Worm (Caenorhabditis elegans) whole organism, L2 larva: ENCODE results near the gene bli-5.

Source experiments
- C34F6.9 ChIP-seq: fragments of 150-350 bp; optimal IDR thresholded peaks from 2 replicates; lab custom pipeline; 2014; ENCODE audit warnings: missing biosample characterization, missing genetic modification characterization
- F13H6.1 ChIP-seq: sonication (generic microtip); optimal IDR thresholded peaks from 2 replicates; lab custom pipeline; 2016; ENCODE audit warnings: missing genetic modification characterization, missing compliant biosample characterization
- R02D3.7 ChIP-seq: fragments of 150-350 bp; optimal IDR thresholded peaks from 2 replicates; lab custom pipeline; 2014; ENCODE audit warnings: missing biosample characterization, missing genetic modification characterization
- Y55F3AM.14 ChIP-seq: fragments of 200-800 bp; sonication (Bioruptor generic); optimal IDR thresholded peaks from 2 replicates; lab custom pipeline; 2018; ENCODE audit warnings: mild to moderate bottlenecking, missing genetic modification characterization, missing compliant biosample characterization
- ZK546.5 ChIP-seq: sonication (generic microtip); optimal IDR thresholded peaks from 2 replicates; lab custom pipeline; 2017; ENCODE audit warnings: missing biosample characterization, missing genetic modification characterization
- alr-1 ChIP-seq: fragments of 150-350 bp; optimal IDR thresholded peaks from 2 replicates; lab custom pipeline; 2014; ENCODE audit warnings: missing biosample characterization, missing genetic modification characterization
- aly-2 ChIP-seq: fragments of 150-350 bp; optimal IDR thresholded peaks from 2 replicates; lab custom pipeline; 2014; ENCODE audit warnings: missing biosample characterization, missing genetic modification characterization
- ama-1 ChIP-seq: fragments of 150-350 bp; optimal IDR thresholded peaks from 2 replicates; lab custom pipeline; 2018; ENCODE audit warnings: inconsistent platforms
- blmp-1 ChIP-seq: sonication (generic microtip); optimal IDR thresholded peaks from 2 replicates; lab custom pipeline; 2017; ENCODE audit warnings: missing genetic modification characterization, mild to moderate bottlenecking, missing compliant biosample characterization, antibody characterized with exemption, moderate library complexity; ENCODE audit not compliant: insufficient read depth
- ceh-16 ChIP-seq: fragments of 150-350 bp; optimal IDR thresholded peaks from 2 replicates; lab custom pipeline; 2014; ENCODE audit warnings: missing biosample characterization, missing genetic modification characterization
- ceh-82 ChIP-seq: fragments of 150-350 bp; optimal IDR thresholded peaks from 2 replicates; lab custom pipeline; 2014; ENCODE audit warnings: missing biosample characterization, missing genetic modification characterization
- crh-2 ChIP-seq: sonication (generic microtip); optimal IDR thresholded peaks from 2 replicates; lab custom pipeline; 2017; ENCODE audit warnings: missing biosample characterization, missing genetic modification characterization
- dmd-4 ChIP-seq: sonication (generic microtip); optimal IDR thresholded peaks from 2 replicates; lab custom pipeline; 2017; ENCODE audit warnings: missing biosample characterization, missing genetic modification characterization
- egl-27 ChIP-seq: sonication (generic microtip); optimal IDR thresholded peaks from 3 replicates; lab custom pipeline; 2017; ENCODE audit warnings: missing biosample characterization, missing genetic modification reagents, missing genetic modification characterization
- elt-1 ChIP-seq: fragments of 150-350 bp; optimal IDR thresholded peaks from 2 replicates; lab custom pipeline; 2014; ENCODE audit warnings: missing biosample characterization, missing genetic modification characterization
- elt-3 ChIP-seq: sonication (generic microtip); optimal IDR thresholded peaks from 2 replicates; lab custom pipeline; 2017; ENCODE audit warnings: missing biosample characterization, missing genetic modification characterization
- fos-1 ChIP-seq: fragments of 150-350 bp; optimal IDR thresholded peaks from 2 replicates; lab custom pipeline; 2014; ENCODE audit warnings: missing biosample characterization, missing genetic modification characterization
- gmeb-1 ChIP-seq: fragments of 150-350 bp; optimal IDR thresholded peaks from 2 replicates; lab custom pipeline; 2014; ENCODE audit warnings: missing biosample characterization, missing genetic modification characterization
- lin-11 ChIP-seq: fragments of 150-350 bp; sonication (generic microtip); optimal IDR thresholded peaks from 2 replicates; lab custom pipeline; 2014; ENCODE audit warnings: missing biosample characterization, missing genetic modification characterization, inconsistent platforms, mixed read lengths
- lin-13 ChIP-seq: fragments of 150-350 bp; optimal IDR thresholded peaks from 2 replicates; lab custom pipeline; 2014; ENCODE audit warnings: missing biosample characterization, missing genetic modification reagents, missing genetic modification characterization
- lin-39 ChIP-seq: fragments of 150-350 bp; optimal IDR thresholded peaks from 2 replicates; lab custom pipeline; 2014; ENCODE audit warnings: missing biosample characterization, missing genetic modification reagents, missing genetic modification characterization
- lsy-2 ChIP-seq, 2 experiments: fragments of 150-350 bp in 1 of 2; sonication (generic microtip) in 1 of 2; optimal IDR thresholded peaks; 2 replicates each; lab custom pipeline; 2014 to 2017; ENCODE audit warnings: missing biosample characterization in 2 of 2, missing genetic modification characterization in 2 of 2
- mab-5 ChIP-seq: fragments of 150-350 bp; optimal IDR thresholded peaks from 2 replicates; lab custom pipeline; 2014; ENCODE audit warnings: missing biosample characterization, missing genetic modification characterization
- mbf-1 ChIP-seq: sonication (generic microtip); optimal IDR thresholded peaks from 2 replicates; lab custom pipeline; 2017; ENCODE audit warnings: missing biosample characterization, missing genetic modification characterization
- mdl-1 ChIP-seq, 2 experiments: fragments of 150-350 bp in 1 of 2; sonication (generic microtip) in 1 of 2; optimal IDR thresholded peaks; 2 replicates each; lab custom pipeline; 2017; ENCODE audit warnings: missing biosample characterization in 2 of 2, missing genetic modification characterization in 2 of 2
- nhr-10 ChIP-seq: sonication (generic microtip); optimal IDR thresholded peaks from 2 replicates; lab custom pipeline; 2017; ENCODE audit warnings: missing biosample characterization, missing genetic modification characterization
- nhr-11 ChIP-seq: fragments of 150-350 bp; optimal IDR thresholded peaks from 2 replicates; lab custom pipeline; 2014; ENCODE audit warnings: missing biosample characterization, missing genetic modification characterization
- nhr-12 ChIP-seq: fragments of 150-350 bp; optimal IDR thresholded peaks from 2 replicates; lab custom pipeline; 2014; ENCODE audit warnings: missing biosample characterization, missing genetic modification characterization
- nhr-129 ChIP-seq: fragments of 150-350 bp; optimal IDR thresholded peaks from 2 replicates; lab custom pipeline; 2014; ENCODE audit warnings: missing biosample characterization, missing genetic modification characterization
- nhr-21 ChIP-seq: fragments of 150-350 bp; optimal IDR thresholded peaks from 2 replicates; lab custom pipeline; 2014; ENCODE audit warnings: missing biosample characterization, missing genetic modification characterization
- nhr-23 ChIP-seq: fragments of 150-350 bp; optimal IDR thresholded peaks from 2 replicates; lab custom pipeline; 2014; ENCODE audit warnings: missing biosample characterization, missing genetic modification reagents, missing genetic modification characterization
- nhr-237 ChIP-seq: fragments of 150-350 bp; optimal IDR thresholded peaks from 2 replicates; lab custom pipeline; 2014; ENCODE audit warnings: missing biosample characterization, missing genetic modification characterization
- nhr-25 ChIP-seq: fragments of 150-350 bp; sonication (generic microtip); optimal IDR thresholded peaks from 3 replicates; lab custom pipeline; 2014; ENCODE audit warnings: missing biosample characterization, missing genetic modification characterization
- nhr-6 ChIP-seq: fragments of 150-350 bp; optimal IDR thresholded peaks from 2 replicates; lab custom pipeline; 2014; ENCODE audit warnings: missing biosample characterization, missing genetic modification characterization
- nhr-77 ChIP-seq: fragments of 150-350 bp; optimal IDR thresholded peaks from 2 replicates; lab custom pipeline; 2014; ENCODE audit warnings: missing biosample characterization, missing genetic modification characterization
- peb-1 ChIP-seq: fragments of 150-350 bp; optimal IDR thresholded peaks from 2 replicates; lab custom pipeline; 2014; ENCODE audit warnings: missing biosample characterization, missing genetic modification characterization
- sem-4 ChIP-seq: fragments of 150-350 bp; optimal IDR thresholded peaks from 2 replicates; lab custom pipeline; 2014; ENCODE audit warnings: missing biosample characterization, missing genetic modification reagents, missing genetic modification characterization
- skn-1 ChIP-seq: sonication (generic microtip); optimal IDR thresholded peaks from 2 replicates; lab custom pipeline; 2017; ENCODE audit warnings: missing biosample characterization, missing genetic modification characterization
- sma-3 ChIP-seq: sonication (generic microtip); optimal IDR thresholded peaks from 2 replicates; lab custom pipeline; 2016; ENCODE audit warnings: missing genetic modification reagents, missing genetic modification characterization, missing compliant biosample characterization
- sma-9 ChIP-seq, 2 experiments: fragments of 150-350 bp in 1 of 2; sonication (generic microtip) in 1 of 2; optimal IDR thresholded peaks; 2 replicates each; lab custom pipeline; 2014 to 2016; ENCODE audit warnings: missing genetic modification characterization in 2 of 2, mild to moderate bottlenecking in 1 of 2, missing biosample characterization in 1 of 2, missing compliant biosample characterization in 1 of 2, missing genetic modification reagents in 1 of 2, moderate library complexity in 1 of 2
- snpc-4 ChIP-seq: fragments of 150-350 bp; optimal IDR thresholded peaks from 2 replicates; lab custom pipeline; 2014; ENCODE audit warnings: missing biosample characterization, missing genetic modification characterization
- unc-39 ChIP-seq: fragments of 150-350 bp; optimal IDR thresholded peaks from 2 replicates; lab custom pipeline; 2014; ENCODE audit warnings: missing biosample characterization, missing genetic modification characterization
- unc-55 ChIP-seq: fragments of 150-350 bp; sonication (generic microtip); optimal IDR thresholded peaks from 3 replicates; lab custom pipeline; 2014; ENCODE audit warnings: missing biosample characterization, missing genetic modification reagents, missing genetic modification characterization
- unc-62 ChIP-seq: fragments of 150-350 bp; optimal IDR thresholded peaks from 2 replicates; lab custom pipeline; 2014; ENCODE audit warnings: missing biosample characterization, missing genetic modification reagents, missing genetic modification characterization
- zag-1 ChIP-seq: fragments of 150-350 bp; optimal IDR thresholded peaks from 2 replicates; lab custom pipeline; 2014; ENCODE audit warnings: missing biosample characterization, missing genetic modification characterization
- ztf-1 ChIP-seq: fragments of 200-800 bp; sonication (Bioruptor generic); conservative IDR thresholded peaks from 2 replicates; pipeline ENCODE4 v1.3.6; 2022; ENCODE audit warnings: missing genetic modification characterization, missing compliant biosample characterization
- ztf-11 ChIP-seq: sonication (generic microtip); optimal IDR thresholded peaks from 2 replicates; lab custom pipeline; 2017; ENCODE audit warnings: missing biosample characterization, missing genetic modification characterization
- ztf-4 ChIP-seq: fragments of 150-350 bp; optimal IDR thresholded peaks from 2 replicates; lab custom pipeline; 2014; ENCODE audit warnings: missing biosample characterization, missing genetic modification characterization

bli-5 gene

DNA sequence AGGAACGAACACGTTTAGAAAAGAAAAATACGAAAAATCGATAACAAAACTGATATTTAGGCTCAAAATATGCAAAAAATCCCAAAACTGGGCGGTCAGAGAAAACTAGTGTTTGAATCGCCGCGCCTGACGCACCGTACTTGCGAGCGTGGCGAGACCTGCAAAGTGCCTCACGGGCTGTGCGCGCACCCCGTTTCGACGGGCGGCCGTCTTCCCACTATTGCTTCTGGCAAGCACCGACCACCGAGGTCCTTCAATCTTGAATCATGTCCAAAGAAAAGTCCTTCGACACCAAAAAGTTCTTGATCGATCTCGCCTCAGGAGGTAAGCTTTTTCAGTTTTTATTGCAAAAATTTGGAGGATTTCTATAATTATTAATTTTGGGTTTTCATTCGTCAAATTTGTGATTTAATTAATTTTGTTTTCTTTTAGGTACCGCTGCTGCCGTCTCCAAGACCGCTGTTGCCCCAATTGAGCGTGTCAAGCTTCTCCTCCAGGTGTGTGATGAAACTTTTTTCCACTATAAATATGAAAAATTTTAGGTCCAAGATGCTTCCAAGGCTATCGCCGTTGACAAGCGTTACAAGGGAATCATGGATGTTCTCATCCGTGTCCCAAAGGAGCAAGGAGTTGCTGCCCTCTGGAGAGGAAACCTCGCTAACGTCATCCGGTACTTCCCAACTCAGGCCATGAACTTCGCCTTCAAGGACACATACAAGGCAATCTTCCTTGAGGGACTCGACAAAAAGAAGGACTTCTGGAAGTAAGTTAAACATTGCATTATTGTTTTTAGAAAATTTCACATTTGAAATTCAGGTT, 33.6 kb upstream of the bli-5 start, which contains the start of gene ant-1.1:
ant-1.1 (plus strand) TSS at position 199 of the 819 bp plus-strand sequence.
- TF ChIP-seq dmd-4 (tag; lab: Kevin White, UChicago) = no peak
- TF ChIP-seq unc-39 (tag; lab: Kevin White, UChicago) = no peak
- TF ChIP-seq ceh-82 (tag; lab: Kevin White, UChicago) = peak; percentile 88
- peak; percentile 44 for TF ChIP-seq nhr-10
- no peak for TF ChIP-seq elt-1
- peak; percentile 68 for TF ChIP-seq blmp-1
- TF ChIP-seq ceh-16 = peak; percentile 95
- no peak for TF ChIP-seq mbf-1
- TF ChIP-seq lin-11 = peak; percentile 97
- peak; percentile 99 for TF ChIP-seq ZK546.5
- TF ChIP-seq peb-1 = no peak
- no peak for TF ChIP-seq nhr-12
- TF ChIP-seq C34F6.9 (tag; lab: Kevin White, UChicago) = peak; percentile 89
- peak; percentile 99 for TF ChIP-seq lsy-2 (tag; optimal IDR thresholded peaks at IDR 0.05; lab: Kevin White, UChicago)
- peak; percentile 81 for TF ChIP-seq snpc-4 (tag; lab: Kevin White, UChicago)
- no peak for TF ChIP-seq R02D3.7 (tag; lab: Kevin White, UChicago)
- peak; percentile 92 for TF ChIP-seq ama-1
- TF ChIP-seq nhr-23 (tag; lab: Kevin White, UChicago) = no peak
- peak in 1 of 2 experiments; percentile 30 for TF ChIP-seq mdl-1 (tag; optimal IDR thresholded peaks at IDR 0.05; lab: Kevin White, UChicago)
- peak; percentile 97 for TF ChIP-seq gmeb-1
- TF ChIP-seq ztf-11 (tag; lab: Kevin White, UChicago) = no peak
- peak; percentile 96 for TF ChIP-seq lin-13 (GFP tag; lab: Kevin White, UChicago)
- no peak for TF ChIP-seq aly-2
- peak; percentile 95 for TF ChIP-seq nhr-25 (tag; lab: Kevin White, UChicago)
- peak; percentile 36 for TF ChIP-seq nhr-77 (tag; lab: Kevin White, UChicago)
- TF ChIP-seq F13H6.1 = peak; percentile 92
- TF ChIP-seq sem-4 (tag; lab: Kevin White, UChicago) = peak; percentile 90
- TF ChIP-seq fos-1 = peak; percentile 52
- peak; percentile 90 for TF ChIP-seq ztf-4 (tag; lab: Kevin White, UChicago)
- TF ChIP-seq skn-1 (tag; lab: Kevin White, UChicago) = no peak
- peak; percentile 81 for TF ChIP-seq nhr-6 (tag; lab: Kevin White, UChicago)
- no peak for TF ChIP-seq lin-39
- no peak for TF ChIP-seq nhr-11 (tag; lab: Kevin White, UChicago)
- TF ChIP-seq unc-62 (GFP tag; lab: Kevin White, UChicago) = peak; percentile 66
- no peak for TF ChIP-seq ztf-1
- TF ChIP-seq nhr-129 (tag; lab: Kevin White, UChicago) = peak; percentile 91
- peak; percentile 85 for TF ChIP-seq zag-1
- peak; percentile 93 for TF ChIP-seq nhr-21 (tag; lab: Kevin White, UChicago)
- TF ChIP-seq sma-3 (GFP tag; lab: Kevin White, UChicago) = peak; percentile 98
- TF ChIP-seq Y55F3AM.14 (GFP tag; lab: Kevin White, UChicago) = peak; percentile 86
- no peak for TF ChIP-seq alr-1 (tag; lab: Kevin White, UChicago)
- peak; percentile 91 for TF ChIP-seq sma-9 (GFP tag; optimal IDR thresholded peaks at IDR 0.05; lab: Kevin White, UChicago)
- no peak for TF ChIP-seq sma-9 (tag; optimal IDR thresholded peaks at IDR 0.05; lab: Kevin White, UChicago)
- no peak for TF ChIP-seq elt-3
- peak; percentile 94 for TF ChIP-seq crh-2 (tag; lab: Kevin White, UChicago)
- peak; percentile 62 for TF ChIP-seq egl-27
- peak; percentile 93 for TF ChIP-seq mab-5 (tag; lab: Kevin White, UChicago)
- peak; percentile 97 for TF ChIP-seq unc-55 (GFP tag; lab: Kevin White, UChicago)
- peak; percentile 46 for TF ChIP-seq nhr-237
